Fruit fly (Drosophila melanogaster) whole organism, embryonic: Measurements from ENCODE around the gene Lnk.

ENCODE experiments used
- Antp ChIP-seq: fragments of 200-800 bp; sonication (Bioruptor generic); optimal IDR thresholded peaks from 3 replicates; lab custom pipeline; 2016; ENCODE audit warnings: missing biosample characterization, missing genetic modification characterization
- Bteb2 ChIP-seq: fragments of 200-800 bp; sonication (Bioruptor generic); optimal IDR thresholded peaks from 2 replicates; lab custom pipeline; 2016; ENCODE audit warnings: missing biosample characterization, missing genetic modification characterization
- CG10543 ChIP-seq: fragments of 200-800 bp; sonication (Bioruptor generic); optimal IDR thresholded peaks from 3 replicates; lab custom pipeline; 2017; ENCODE audit warnings: missing biosample characterization, mild to moderate bottlenecking, missing genetic modification characterization, moderate library complexity
- CG11696 ChIP-seq: fragments of 200-800 bp; sonication (Bioruptor generic); IDR thresholded peaks from 2 replicates; pipeline ENCODE4 v1.3.6; 2022; ENCODE audit warnings: missing biosample characterization, missing genetic modification characterization
- CG12104 ChIP-seq: fragments of 200-800 bp; sonication (Bioruptor generic); optimal IDR thresholded peaks from 3 replicates; lab custom pipeline; 2016; ENCODE audit warnings: missing biosample characterization, missing genetic modification characterization
- CG12942 ChIP-seq: fragments of 200-800 bp; sonication (Bioruptor generic); optimal IDR thresholded peaks from 3 replicates; lab custom pipeline; 2016; ENCODE audit warnings: missing biosample characterization, missing genetic modification characterization
- CG13287 ChIP-seq: fragments of 200-800 bp; sonication (Bioruptor generic); IDR thresholded peaks from 2 replicates; pipeline ENCODE4 v1.3.6; 2022; ENCODE audit warnings: missing biosample characterization, missing genetic modification characterization; ENCODE audit not compliant: partially characterized antibody
- CG13424 ChIP-seq: fragments of 200-800 bp; sonication (Bioruptor generic); optimal IDR thresholded peaks from 2 replicates; lab custom pipeline; 2019; ENCODE audit warnings: missing biosample characterization, mild to moderate bottlenecking, missing genetic modification characterization, moderate library complexity
- CG15073 ChIP-seq: fragments of 200-800 bp; sonication (Bioruptor generic); optimal IDR thresholded peaks from 2 replicates; lab custom pipeline; 2016; ENCODE audit warnings: missing biosample characterization, missing genetic modification characterization
- CG1792 ChIP-seq: fragments of 200-800 bp; sonication (Bioruptor generic); optimal IDR thresholded peaks from 2 replicates; lab custom pipeline; 2016; ENCODE audit warnings: missing biosample characterization, missing genetic modification characterization
- CG2116 ChIP-seq: fragments of 200-800 bp; sonication (Bioruptor generic); optimal IDR thresholded peaks from 3 replicates; lab custom pipeline; 2018; ENCODE audit warnings: missing biosample characterization, mild to moderate bottlenecking, missing genetic modification characterization
- CG31365 ChIP-seq: fragments of 200-800 bp; sonication (Bioruptor generic); optimal IDR thresholded peaks from 2 replicates; lab custom pipeline; 2018; ENCODE audit warnings: missing biosample characterization, mild to moderate bottlenecking, missing genetic modification characterization
- CG32767 ChIP-seq: fragments of 200-800 bp; sonication (Bioruptor generic); IDR thresholded peaks from 2 replicates; pipeline ENCODE4 v1.3.6; 2022; ENCODE audit warnings: missing biosample characterization, missing genetic modification characterization
- CG4282 ChIP-seq: fragments of 200-800 bp; sonication (Bioruptor generic); optimal IDR thresholded peaks from 2 replicates; lab custom pipeline; 2016; ENCODE audit warnings: missing biosample characterization, missing genetic modification characterization
- CG4404 ChIP-seq: fragments of 200-800 bp; sonication (Bioruptor generic); IDR thresholded peaks from 2 replicates; pipeline ENCODE4 v1.3.6; 2022; ENCODE audit warnings: missing biosample characterization, missing genetic modification characterization
- CG5953 ChIP-seq: fragments of 200-800 bp; sonication (Bioruptor generic); IDR thresholded peaks from 2 replicates; pipeline ENCODE4 v1.3.6; 2022; ENCODE audit warnings: missing biosample characterization, missing genetic modification characterization
- CG6654 ChIP-seq: fragments of 200-800 bp; sonication (Bioruptor generic); optimal IDR thresholded peaks from 2 replicates; lab custom pipeline; 2017; ENCODE audit warnings: missing biosample characterization, mild to moderate bottlenecking, missing genetic modification characterization
- CG6683 ChIP-seq: fragments of 200-800 bp; sonication (Bioruptor generic); optimal IDR thresholded peaks from 2 replicates; lab custom pipeline; 2017; ENCODE audit warnings: missing biosample characterization, mild to moderate bottlenecking, missing genetic modification characterization, missing genetic modification reagents
- CG7556 ChIP-seq: fragments of 200-800 bp; sonication (Bioruptor generic); optimal IDR thresholded peaks from 2 replicates; lab custom pipeline; 2017; ENCODE audit warnings: missing biosample characterization, mild to moderate bottlenecking, missing genetic modification characterization
- CG8944 ChIP-seq: fragments of 200-800 bp; sonication (Bioruptor generic); optimal IDR thresholded peaks from 3 replicates; lab custom pipeline; 2016; ENCODE audit warnings: missing biosample characterization, missing genetic modification characterization
- Dfd ChIP-seq, 2 experiments: fragments of >200 bp; optimal IDR thresholded peaks; 2 replicates each; lab custom pipeline; 2017; ENCODE audit warnings: missing biosample characterization in 2 of 2, missing genetic modification characterization in 2 of 2
- E2f1 ChIP-seq: fragments of 200-800 bp; sonication (Bioruptor generic); IDR thresholded peaks from 2 replicates; pipeline ENCODE4 v1.3.6; 2022; ENCODE audit warnings: missing biosample characterization, missing genetic modification characterization
- Mad ChIP-seq: fragments of 200-800 bp; sonication (Bioruptor generic); optimal IDR thresholded peaks from 2 replicates; lab custom pipeline; 2016; ENCODE audit warnings: missing biosample characterization, missing genetic modification characterization
- Max ChIP-seq: fragments of 200-800 bp; sonication (Bioruptor generic); optimal IDR thresholded peaks from 2 replicates; lab custom pipeline; 2016; ENCODE audit warnings: missing biosample characterization, mild to moderate bottlenecking, missing genetic modification characterization
- Myb ChIP-seq: fragments of 200-800 bp; sonication (Bioruptor generic); optimal IDR thresholded peaks from 2 replicates; lab custom pipeline; 2016; ENCODE audit warnings: missing biosample characterization, missing genetic modification characterization
- NC2β ChIP-seq: fragments of 200-800 bp; sonication (Bioruptor generic); optimal IDR thresholded peaks from 2 replicates; lab custom pipeline; 2016; ENCODE audit warnings: missing biosample characterization, missing genetic modification characterization
- NFAT ChIP-seq: fragments of 200-800 bp; sonication (Bioruptor generic); IDR thresholded peaks from 2 replicates; pipeline ENCODE4 v1.3.6; 2022; ENCODE audit warnings: missing biosample characterization, missing genetic modification characterization
- Neu2 ChIP-seq: fragments of 200-800 bp; sonication (Bioruptor generic); optimal IDR thresholded peaks from 3 replicates; lab custom pipeline; 2016; ENCODE audit warnings: missing biosample characterization, missing genetic modification characterization, borderline replicate concordance
- Scr ChIP-seq: fragments of 200-800 bp; sonication (Bioruptor generic); IDR thresholded peaks from 2 replicates; pipeline ENCODE4 v1.3.6; 2022; ENCODE audit warnings: missing biosample characterization, missing genetic modification characterization; ENCODE audit not compliant: partially characterized antibody
- Taf1 ChIP-seq: fragments of 200-800 bp; sonication (Bioruptor generic); IDR thresholded peaks from 2 replicates; pipeline ENCODE4 v1.3.6; 2022; ENCODE audit warnings: missing biosample characterization, missing genetic modification characterization
- btn ChIP-seq: fragments of 200-800 bp; sonication (Bioruptor generic); optimal IDR thresholded peaks from 2 replicates; lab custom pipeline; 2016; ENCODE audit warnings: missing biosample characterization, missing genetic modification characterization
- croc ChIP-seq: fragments of 200-800 bp; sonication (Bioruptor generic); conservative IDR thresholded peaks from 3 replicates; pipeline ENCODE4 v1.3.6; 2022; ENCODE audit warnings: missing biosample characterization, missing genetic modification characterization
- dm ChIP-seq: fragments of 200-800 bp; sonication (Bioruptor generic); optimal IDR thresholded peaks from 3 replicates; lab custom pipeline; 2016; ENCODE audit warnings: missing biosample characterization, missing genetic modification characterization
- ewg ChIP-seq: fragments of 200-800 bp; sonication (Bioruptor generic); optimal IDR thresholded peaks from 3 replicates; lab custom pipeline; 2017; ENCODE audit warnings: mild to moderate bottlenecking, missing biosample characterization, missing genetic modification reagents, missing genetic modification characterization
- gcm ChIP-seq: fragments of 200-800 bp; sonication (Bioruptor generic); optimal IDR thresholded peaks from 2 replicates; lab custom pipeline; 2019; ENCODE audit warnings: missing biosample characterization, mild to moderate bottlenecking, missing genetic modification characterization, moderate library complexity
- gcm2 ChIP-seq: fragments of 200-800 bp; sonication (Bioruptor generic); optimal IDR thresholded peaks from 2 replicates; lab custom pipeline; 2016; ENCODE audit warnings: missing biosample characterization, missing genetic modification characterization
- inv ChIP-seq: fragments of 200-800 bp; sonication (Bioruptor generic); IDR thresholded peaks from 2 replicates; pipeline ENCODE4 v1.3.6; 2022; ENCODE audit warnings: missing biosample characterization, missing genetic modification characterization; ENCODE audit not compliant: partially characterized antibody
- kah ChIP-seq: fragments of 200-800 bp; sonication (Bioruptor generic); optimal IDR thresholded peaks from 2 replicates; lab custom pipeline; 2018; ENCODE audit warnings: missing biosample characterization, mild to moderate bottlenecking, missing genetic modification characterization
- kni ChIP-seq: fragments of 200-800 bp; sonication (Bioruptor generic); optimal IDR thresholded peaks from 3 replicates; lab custom pipeline; 2017; ENCODE audit warnings: mild to moderate bottlenecking, missing biosample characterization, missing genetic modification reagents, missing genetic modification characterization
- lilli ChIP-seq: fragments of 200-800 bp; sonication (Bioruptor generic); optimal IDR thresholded peaks from 3 replicates; lab custom pipeline; 2016; ENCODE audit warnings: missing biosample characterization, missing genetic modification characterization
- otp ChIP-seq: fragments of 200-800 bp; sonication (Bioruptor generic); IDR thresholded peaks from 3 replicates; pipeline ENCODE4, ENCODE4 v1.3.6; 2022; ENCODE audit warnings: missing biosample characterization, missing genetic modification characterization
- row ChIP-seq: fragments of 200-800 bp; sonication (Bioruptor generic); IDR thresholded peaks from 3 replicates; pipeline ENCODE4 v1.3.6; 2022; ENCODE audit warnings: missing biosample characterization, missing genetic modification characterization
- run ChIP-seq: fragments of 200-800 bp; sonication (Bioruptor generic); optimal IDR thresholded peaks from 3 replicates; lab custom pipeline; 2018; ENCODE audit warnings: missing biosample characterization, mild to moderate bottlenecking, missing genetic modification characterization
- slou ChIP-seq: fragments of 200-800 bp; sonication (Bioruptor generic); optimal IDR thresholded peaks from 3 replicates; lab custom pipeline; 2016; ENCODE audit warnings: missing biosample characterization, missing genetic modification characterization
- tll ChIP-seq, 2 experiments: fragments of 200-800 bp in 1 of 2; fragments of >200 bp in 1 of 2; sonication (Bioruptor generic) in 1 of 2; optimal IDR thresholded peaks; 2 replicates each; lab custom pipeline; 2017 to 2019; ENCODE audit warnings: missing biosample characterization in 2 of 2, missing genetic modification characterization in 2 of 2, mild to moderate bottlenecking in 1 of 2, moderate library complexity in 1 of 2
- trem ChIP-seq: fragments of 200-800 bp; optimal IDR thresholded peaks from 3 replicates; lab custom pipeline; 2019; ENCODE audit warnings: missing biosample characterization, mild to moderate bottlenecking, missing genetic modification characterization, moderate library complexity
- twi ChIP-seq: fragments of 200-800 bp; optimal IDR thresholded peaks from 2 replicates; lab custom pipeline; 2019; ENCODE audit warnings: missing biosample characterization, mild to moderate bottlenecking, missing genetic modification characterization, moderate library complexity
- unc-4 ChIP-seq: fragments of 200-800 bp; sonication (Bioruptor generic); IDR thresholded peaks from 2 replicates; pipeline ENCODE4 v1.3.6; 2022; ENCODE audit warnings: missing biosample characterization, missing genetic modification characterization; ENCODE audit not compliant: partially characterized antibody
- yki ChIP-seq: fragments of >200 bp; optimal IDR thresholded peaks from 3 replicates; lab custom pipeline; 2018
- zen2 ChIP-seq: fragments of 200-800 bp; sonication (Bioruptor generic); IDR thresholded peaks from 3 replicates; pipeline ENCODE4 v1.3.6; 2022; ENCODE audit warnings: missing biosample characterization, missing genetic modification characterization; ENCODE audit not compliant: partially characterized antibody

The Lnk gene

DNA sequence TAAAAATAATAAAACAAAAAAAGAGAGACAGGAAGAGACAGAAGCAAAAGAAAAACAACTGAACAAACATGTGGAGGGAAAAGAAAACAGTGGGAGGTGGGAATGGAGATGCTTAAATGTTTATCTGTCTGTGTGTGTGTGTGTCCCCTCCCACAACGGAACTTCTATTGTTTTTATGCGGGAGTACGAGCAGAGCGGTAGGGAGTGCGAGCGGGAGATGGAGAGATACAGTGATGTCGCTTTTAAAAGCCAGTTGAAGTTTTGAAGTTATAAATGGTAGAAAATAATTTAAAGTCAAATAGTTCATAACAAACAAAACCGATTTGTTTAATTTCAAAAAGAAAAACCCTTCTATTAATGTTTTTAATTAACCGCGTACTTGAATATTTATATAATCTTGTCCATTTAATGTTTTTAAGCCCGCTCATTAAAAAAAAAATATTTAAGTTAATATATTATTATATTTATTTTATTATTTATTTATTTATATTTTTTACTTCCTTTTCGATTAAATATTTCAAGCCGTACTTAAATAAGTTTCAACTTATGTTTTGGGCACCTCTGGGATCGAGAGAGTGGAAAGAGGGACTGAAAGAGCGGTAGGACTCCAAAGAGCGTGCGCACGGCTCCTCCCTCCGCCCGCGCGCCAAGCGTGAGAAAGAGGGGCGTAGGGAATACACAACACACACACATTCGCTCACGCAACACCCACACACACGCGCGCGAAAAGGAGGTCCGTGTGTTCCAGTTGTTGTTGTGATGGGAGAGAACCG is 8.0 kb upstream of the Lnk start (continued):
- no peak for TF ChIP-seq kah (GFP tag; lab: Kevin White, UChicago)
- TF ChIP-seq slou (GFP tag; lab: Kevin White, UChicago), result no peak
- peak; percentile 3 for TF ChIP-seq Myb (GFP tag; lab: Kevin White, UChicago)
- TF ChIP-seq btn (GFP tag; lab: Kevin White, UChicago), result no peak
- TF ChIP-seq NFAT (GFP tag; lab: Robert Waterston, UW), result no peak
- no peak for TF ChIP-seq CG12942 (GFP tag; lab: Kevin White, UChicago)
- no peak for TF ChIP-seq inv (GFP tag; lab: Robert Waterston, UW)
- no peak for TF ChIP-seq ewg (GFP tag; lab: Kevin White, UChicago)
- TF ChIP-seq CG4404 (GFP tag; lab: Robert Waterston, UW), result no peak
- no peak for TF ChIP-seq Scr (GFP tag; lab: Robert Waterston, UW)
- no peak; the same call in 2 of the 3 replicates for TF ChIP-seq otp
- TF ChIP-seq CG11696 (GFP tag; lab: Robert Waterston, UW), result 0 out of 2 replicates have a peak, but pooled peaks have one; percentile 29
- TF ChIP-seq gcm2 (GFP tag; lab: Kevin White, UChicago), result no peak
- TF ChIP-seq CG2116, result no peak
- peak; percentile 22 for TF ChIP-seq lilli (GFP tag; lab: Kevin White, UChicago)
- TF ChIP-seq yki (lab: Kevin White, UChicago), result peak; percentile 13
- no peak for TF ChIP-seq CG13287 (GFP tag; lab: Robert Waterston, UW)
- peak; percentile 56 for TF ChIP-seq twi (tag; lab: Kevin White, UChicago)
- TF ChIP-seq CG13424 (tag; lab: Kevin White, UChicago), result peak; percentile 58
- no peak for TF ChIP-seq zen2
- TF ChIP-seq CG6654 (GFP tag; lab: Kevin White, UChicago), result peak; percentile 25
- TF ChIP-seq Taf1 (GFP tag; lab: Robert Waterston, UW), result no peak
- no peak for TF ChIP-seq CG12104
- no peak for TF ChIP-seq Dfd (GFP tag; optimal IDR thresholded peaks at IDR 0.05; lab: Kevin White, UChicago)
- peak; percentile 67; the same call in 1 of the 2 replicates for TF ChIP-seq CG32767 (GFP tag; lab: Robert Waterston, UW)
- no peak for TF ChIP-seq CG1792
- TF ChIP-seq CG31365 (tag; lab: Kevin White, UChicago), result no peak
- TF ChIP-seq Antp (GFP tag; lab: Kevin White, UChicago), result no peak
- TF ChIP-seq tll (GFP tag; optimal IDR thresholded peaks at IDR 0.05; lab: Kevin White, UChicago), result no peak
- peak; percentile 45 for TF ChIP-seq trem
- TF ChIP-seq Neu2 (GFP tag; lab: Kevin White, UChicago), result no peak
- TF ChIP-seq CG4282, result no peak
- TF ChIP-seq CG5953 (GFP tag; lab: Robert Waterston, UW), result no peak
- TF ChIP-seq croc, result no peak; the same call in 2 of the 3 replicates
- TF ChIP-seq row, result peak; percentile 71
- no peak for TF ChIP-seq CG8944
- TF ChIP-seq CG15073, result peak; percentile 32
- TF ChIP-seq Max, result no peak
- peak; percentile 81 for TF ChIP-seq CG7556 (GFP tag; lab: Kevin White, UChicago)
- peak; percentile 35; the same call in 1 of the 2 replicates for TF ChIP-seq E2f1 (GFP tag; lab: Robert Waterston, UW)
- TF ChIP-seq unc-4, result no peak
- no peak for TF ChIP-seq run
- peak; percentile 44 for TF ChIP-seq gcm (GFP tag; lab: Kevin White, UChicago)
- TF ChIP-seq Mad, result no peak
- TF ChIP-seq Bteb2 (GFP tag; lab: Kevin White, UChicago), result no peak
- TF ChIP-seq NC2β, result no peak
- no peak for TF ChIP-seq CG10543 (GFP tag; lab: Kevin White, UChicago)
- peak; percentile 33 for TF ChIP-seq dm (GFP tag; lab: Kevin White, UChicago)
- TF ChIP-seq CG6683 (GFP tag; lab: Kevin White, UChicago), result peak; percentile 3
- TF ChIP-seq kni (GFP tag; lab: Kevin White, UChicago), result no peak
